Fruit fly (Drosophila melanogaster) whole organism, prepupa: ENCODE measurements around the gene Smr.

Experiments
- Blimp-1 ChIP-seq: fragments of 200-800 bp; sonication (Bioruptor generic); optimal IDR thresholded peaks from 3 replicates; lab custom pipeline; 2017; ENCODE audit warnings: missing biosample characterization, missing genetic modification characterization, mild to moderate bottlenecking, moderate library complexity, missing genetic modification reagents
- CG10669 ChIP-seq: fragments of 200-800 bp; sonication (Bioruptor generic); optimal IDR thresholded peaks from 3 replicates; lab custom pipeline; 2018; ENCODE audit warnings: missing biosample characterization, mild to moderate bottlenecking, missing genetic modification characterization, moderate library complexity
- CG11294 ChIP-seq: fragments of 200-800 bp; sonication (Bioruptor generic); IDR thresholded peaks from 2 replicates; pipeline ENCODE4 v1.3.6; 2022; ENCODE audit warnings: missing biosample characterization, missing genetic modification characterization
- CG11762 ChIP-seq: fragments of 200-800 bp; sonication (Bioruptor generic); optimal IDR thresholded peaks from 3 replicates; lab custom pipeline; 2016; ENCODE audit warnings: missing biosample characterization, missing genetic modification characterization; ENCODE audit not compliant: insufficient read depth
- CG11902 ChIP-seq: fragments of 200-800 bp; sonication (Bioruptor generic); optimal IDR thresholded peaks from 3 replicates; lab custom pipeline; 2016; ENCODE audit warnings: missing biosample characterization, missing genetic modification characterization
- CG15336 ChIP-seq: fragments of 200-800 bp; sonication (Bioruptor generic); IDR thresholded peaks from 2 replicates; pipeline ENCODE4 v1.3.6; 2022; ENCODE audit warnings: missing biosample characterization, missing genetic modification characterization
- CG1621 ChIP-seq: fragments of 200-800 bp; sonication (Bioruptor generic); optimal IDR thresholded peaks from 3 replicates; lab custom pipeline; 2018; ENCODE audit warnings: missing biosample characterization, mild to moderate bottlenecking, missing genetic modification characterization
- CG3032 ChIP-seq: fragments of 200-800 bp; optimal IDR thresholded peaks from 2 replicates; lab custom pipeline; 2019; ENCODE audit warnings: missing biosample characterization, mild to moderate bottlenecking, missing genetic modification characterization, moderate library complexity
- CG31627 ChIP-seq: fragments of 200-800 bp; sonication (Bioruptor generic); optimal IDR thresholded peaks from 3 replicates; lab custom pipeline; 2016; ENCODE audit warnings: missing biosample characterization, missing genetic modification characterization
- CG32006 ChIP-seq: fragments of 200-800 bp; sonication (Bioruptor generic); optimal IDR thresholded peaks from 3 replicates; lab custom pipeline; 2017; ENCODE audit warnings: missing biosample characterization, mild to moderate bottlenecking, missing genetic modification characterization
- CG3919 ChIP-seq: fragments of 200-800 bp; sonication (Bioruptor generic); optimal IDR thresholded peaks from 3 replicates; lab custom pipeline; 2016; ENCODE audit warnings: missing biosample characterization, missing genetic modification characterization
- CG4318 ChIP-seq: fragments of 200-800 bp; sonication (Bioruptor generic); optimal IDR thresholded peaks from 3 replicates; lab custom pipeline; 2017; ENCODE audit warnings: missing biosample characterization, mild to moderate bottlenecking, missing genetic modification characterization
- CG6163 ChIP-seq: fragments of 200-800 bp; sonication (Bioruptor generic); IDR thresholded peaks from 3 replicates; pipeline ENCODE4 v1.3.6; 2022; ENCODE audit warnings: missing biosample characterization, missing genetic modification characterization
- CG6792 ChIP-seq: fragments of 200-800 bp; sonication (Bioruptor generic); optimal IDR thresholded peaks from 3 replicates; lab custom pipeline; 2016; ENCODE audit warnings: missing biosample characterization, missing genetic modification characterization
- CG6808 ChIP-seq: fragments of 200-800 bp; sonication (Bioruptor generic); optimal IDR thresholded peaks from 3 replicates; lab custom pipeline; 2017; ENCODE audit warnings: missing biosample characterization, missing genetic modification characterization, mild to moderate bottlenecking, moderate library complexity, missing genetic modification reagents
- CG7368 ChIP-seq: fragments of 200-800 bp; sonication (Bioruptor generic); optimal IDR thresholded peaks from 3 replicates; lab custom pipeline; 2016; ENCODE audit warnings: missing biosample characterization, missing genetic modification characterization
- CG8119 ChIP-seq: fragments of 200-800 bp; sonication (Bioruptor generic); IDR thresholded peaks from 3 replicates; pipeline ENCODE4 v1.3.6; 2022; ENCODE audit warnings: missing biosample characterization, missing genetic modification characterization
- CG8319 ChIP-seq: fragments of 200-800 bp; sonication (Bioruptor generic); optimal IDR thresholded peaks from 3 replicates; lab custom pipeline; 2016; ENCODE audit warnings: missing biosample characterization, missing genetic modification characterization
- CG9139 ChIP-seq: fragments of 200-800 bp; sonication (Bioruptor generic); optimal IDR thresholded peaks from 3 replicates; lab custom pipeline; 2017; ENCODE audit warnings: missing biosample characterization, mild to moderate bottlenecking, missing genetic modification characterization
- Eip75B ChIP-seq: fragments of 200-800 bp; sonication (Bioruptor generic); optimal IDR thresholded peaks from 3 replicates; lab custom pipeline; 2016; ENCODE audit warnings: missing biosample characterization, missing genetic modification characterization
- Eip78C ChIP-seq: fragments of 200-800 bp; sonication (Bioruptor generic); peaks from one replicate; lab custom pipeline; 2016; ENCODE audit warnings: missing biosample characterization, missing genetic modification characterization
- Eip93F ChIP-seq: fragments of 200-800 bp; sonication (Bioruptor generic); optimal IDR thresholded peaks from 2 replicates; lab custom pipeline; 2016; ENCODE audit warnings: missing biosample characterization, mild to moderate bottlenecking, missing genetic modification characterization
- Ets21C ChIP-seq: fragments of 200-800 bp; sonication (Bioruptor generic); optimal IDR thresholded peaks from 3 replicates; lab custom pipeline; 2016; ENCODE audit warnings: missing biosample characterization, missing genetic modification characterization
- Ets96B ChIP-seq: fragments of 200-800 bp; optimal IDR thresholded peaks from 2 replicates; lab custom pipeline; 2019; ENCODE audit warnings: missing biosample characterization, mild to moderate bottlenecking, missing genetic modification characterization, moderate library complexity
- Gug ChIP-seq: fragments of 200-800 bp; sonication (Bioruptor generic); IDR thresholded peaks from 2 replicates; pipeline ENCODE4 v1.3.6; 2022; ENCODE audit warnings: missing biosample characterization, missing genetic modification characterization
- Hr38 ChIP-seq: sonication (Bioruptor generic); optimal IDR thresholded peaks from 2 replicates; lab custom pipeline; 2016; ENCODE audit warnings: missing biosample characterization, missing genetic modification characterization
- Hr4 ChIP-seq: fragments of 200-800 bp; sonication (Bioruptor generic); optimal IDR thresholded peaks from 3 replicates; lab custom pipeline; 2016; ENCODE audit warnings: missing biosample characterization, missing genetic modification characterization
- Met ChIP-seq: fragments of 200-800 bp; sonication (Bioruptor generic); optimal IDR thresholded peaks from 3 replicates; lab custom pipeline; 2016; ENCODE audit warnings: missing biosample characterization, missing genetic modification characterization
- Smox ChIP-seq: fragments of 200-800 bp; sonication (Bioruptor generic); optimal IDR thresholded peaks from 3 replicates; lab custom pipeline; 2016; ENCODE audit warnings: missing biosample characterization, missing genetic modification characterization
- Sox102F ChIP-seq: fragments of 200-800 bp; sonication (Bioruptor generic); optimal IDR thresholded peaks from 2 replicates; lab custom pipeline; 2016; ENCODE audit warnings: missing biosample characterization, mild to moderate bottlenecking, missing genetic modification characterization
- Sox14 ChIP-seq: fragments of 200-800 bp; sonication (Bioruptor generic); optimal IDR thresholded peaks from 3 replicates; lab custom pipeline; 2016; ENCODE audit warnings: missing biosample characterization, missing genetic modification characterization
- Sox15 ChIP-seq: fragments of 200-800 bp; sonication (Bioruptor generic); optimal IDR thresholded peaks from 3 replicates; lab custom pipeline; 2016; ENCODE audit warnings: missing biosample characterization, missing genetic modification characterization
- achi ChIP-seq: fragments of 200-800 bp; sonication (Bioruptor generic); optimal IDR thresholded peaks from 3 replicates; lab custom pipeline; 2016; ENCODE audit warnings: missing biosample characterization, missing genetic modification characterization
- cyc ChIP-seq: fragments of 200-800 bp; sonication (Bioruptor generic); optimal IDR thresholded peaks from 3 replicates; lab custom pipeline; 2016; ENCODE audit warnings: missing biosample characterization, missing genetic modification characterization
- dac ChIP-seq: fragments of 200-800 bp; sonication (Bioruptor generic); optimal IDR thresholded peaks from 2 replicates; lab custom pipeline; 2017; ENCODE audit warnings: missing biosample characterization, mild to moderate bottlenecking, missing genetic modification characterization
- eg ChIP-seq: fragments of 200-800 bp; sonication (Bioruptor generic); IDR thresholded peaks from 3 replicates; pipeline ENCODE4 v1.3.6; 2022; ENCODE audit warnings: missing biosample characterization, missing genetic modification characterization
- esn ChIP-seq: fragments of 200-800 bp; sonication (Bioruptor generic); optimal IDR thresholded peaks from 2 replicates; lab custom pipeline; 2016; ENCODE audit warnings: missing biosample characterization, mild to moderate bottlenecking, missing genetic modification characterization, moderate library complexity
- fd85E ChIP-seq: fragments of 200-800 bp; sonication (Bioruptor generic); optimal IDR thresholded peaks from 3 replicates; lab custom pipeline; 2016; ENCODE audit warnings: missing biosample characterization, missing genetic modification characterization
- fkh ChIP-seq: fragments of 200-800 bp; sonication (Bioruptor generic); optimal IDR thresholded peaks from 3 replicates; lab custom pipeline; 2017; ENCODE audit warnings: missing biosample characterization, mild to moderate bottlenecking, missing genetic modification characterization, moderate library complexity
- lz ChIP-seq: fragments of 200-800 bp; sonication (Bioruptor generic); optimal IDR thresholded peaks from 3 replicates; lab custom pipeline; 2016; ENCODE audit warnings: missing biosample characterization, missing genetic modification characterization
- net ChIP-seq: fragments of 200-800 bp; sonication (Bioruptor generic); optimal IDR thresholded peaks from 3 replicates; lab custom pipeline; 2016; ENCODE audit warnings: missing biosample characterization, missing genetic modification characterization
- pdm3 ChIP-seq: fragments of 200-800 bp; sonication (Bioruptor generic); optimal IDR thresholded peaks from 3 replicates; lab custom pipeline; 2016; ENCODE audit warnings: missing biosample characterization, missing genetic modification characterization
- spab ChIP-seq: fragments of 200-800 bp; sonication (Bioruptor generic); optimal IDR thresholded peaks from 2 replicates; lab custom pipeline; 2017; ENCODE audit warnings: missing biosample characterization, mild to moderate bottlenecking, missing genetic modification characterization, missing genetic modification reagents
- ss ChIP-seq, 2 experiments: fragments of 200-800 bp; sonication (Bioruptor generic); optimal IDR thresholded peaks; 2 replicates in 1 of 2; 3 replicates in 1 of 2; lab custom pipeline; 2017 to 2018; ENCODE audit warnings: mild to moderate bottlenecking in 2 of 2, missing biosample characterization in 2 of 2, missing genetic modification characterization in 2 of 2, moderate library complexity in 1 of 2
- svp ChIP-seq: fragments of 200-800 bp; sonication (Bioruptor generic); peaks from one replicate; lab custom pipeline; 2016; ENCODE audit warnings: missing biosample characterization, missing genetic modification characterization
- topi ChIP-seq: fragments of 200-800 bp; sonication (Bioruptor generic); optimal IDR thresholded peaks from 3 replicates; lab custom pipeline; 2016; ENCODE audit warnings: missing biosample characterization, missing genetic modification characterization
- vri ChIP-seq: fragments of 200-800 bp; sonication (Bioruptor generic); optimal IDR thresholded peaks from 3 replicates; lab custom pipeline; 2016; ENCODE audit warnings: missing biosample characterization, mild to moderate bottlenecking, missing genetic modification characterization

The Smr gene

DNA sequence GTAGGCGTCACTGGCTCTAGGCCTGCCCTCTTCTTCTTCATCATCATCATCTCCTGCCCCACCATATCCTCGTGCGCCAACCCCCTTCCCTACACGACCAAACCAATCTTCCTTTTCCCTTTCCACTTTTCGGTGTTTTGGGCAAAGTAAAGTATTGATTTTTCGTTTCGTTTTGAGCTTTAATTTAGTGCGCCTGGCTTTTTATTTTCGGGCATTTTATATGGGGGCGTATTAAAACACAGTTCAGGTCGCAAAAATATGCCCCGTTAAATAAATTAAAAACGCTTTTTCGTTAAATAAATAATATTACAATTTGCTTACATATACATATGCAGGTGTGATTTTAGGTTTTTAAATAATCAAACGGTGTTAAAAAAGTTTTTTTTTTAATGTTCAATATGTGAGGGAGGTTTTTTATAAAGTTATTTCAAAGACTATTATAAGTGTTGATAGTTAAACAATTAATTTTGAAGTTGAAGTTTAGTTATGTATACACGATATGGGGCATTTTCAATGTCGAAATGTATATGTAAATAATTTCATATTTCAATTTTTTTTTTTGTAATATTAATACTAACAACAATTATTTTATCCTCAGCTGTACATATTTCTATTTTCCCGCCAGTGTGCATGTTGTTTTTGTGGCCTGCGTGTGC lies 4.6 kb downstream of the Smr start (continued):
- TF ChIP-seq CG6163 (GFP tag; lab: Robert Waterston, UW): no peak
- no peak for TF ChIP-seq Eip93F
- TF ChIP-seq vri (GFP tag; lab: Kevin White, UChicago): no peak
- TF ChIP-seq CG3919 (GFP tag; lab: Kevin White, UChicago): peak; percentile 44
- peak; percentile 91 for TF ChIP-seq Eip78C (GFP tag; lab: Kevin White, UChicago)
- no peak for TF ChIP-seq CG10669 (GFP tag; lab: Kevin White, UChicago)
- peak; percentile 19 for TF ChIP-seq Sox15 (GFP tag; lab: Kevin White, UChicago)
- peak; percentile 54 for TF ChIP-seq svp
- peak; percentile 47 for TF ChIP-seq CG11902

DNA sequence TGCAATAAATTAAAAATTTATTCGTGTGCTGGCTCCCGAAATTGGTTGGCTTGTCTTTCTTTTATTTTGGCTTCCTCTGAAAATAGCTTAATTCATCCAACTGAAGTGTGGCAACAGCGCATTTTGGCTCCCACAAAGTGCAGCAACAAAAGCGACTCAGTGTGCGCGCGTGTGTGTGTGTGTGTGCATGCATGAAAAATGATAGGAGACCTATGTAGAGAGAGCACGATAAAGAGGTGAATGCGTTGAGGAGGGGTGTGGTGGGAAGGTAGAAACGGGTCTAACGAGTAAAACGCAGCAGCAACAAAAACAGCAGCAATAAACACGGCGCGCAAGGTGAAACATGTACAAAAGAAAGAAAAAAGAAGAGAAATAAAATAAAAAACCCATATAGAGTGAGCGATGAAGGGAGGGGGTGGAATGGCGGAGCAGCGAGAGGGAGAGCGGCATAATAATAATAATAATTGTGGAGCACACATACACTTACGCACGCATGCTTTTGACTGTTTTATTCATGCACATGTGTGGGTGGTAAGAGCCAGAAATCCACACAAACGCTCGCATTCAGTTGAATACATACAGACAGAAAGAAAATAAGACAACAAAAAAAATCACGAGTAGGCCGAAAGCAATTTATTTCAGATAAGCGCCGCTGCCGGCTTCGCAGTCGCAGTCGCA lies 5.2 kb downstream of the Smr start:
- TF ChIP-seq fkh (GFP tag; lab: Kevin White, UChicago) (peak; percentile 68), fd85E (no peak), Hr38 (GFP tag; lab: Kevin White, UChicago) (no peak), CG11762 (GFP tag; lab: Kevin White, UChicago) (peak; percentile 72), CG4318 (GFP tag; lab: Kevin White, UChicago) (no peak), CG8119 (GFP tag; lab: Robert Waterston, UW) (peak; percentile 94), spab (GFP tag; lab: Kevin White, UChicago) (peak; percentile 88), CG6792 (GFP tag; lab: Kevin White, UChicago) (peak; percentile 58), Hr4 (peak; percentile 58), net (GFP tag; lab: Kevin White, UChicago) (peak; percentile 90), Smox (peak; percentile 11), cyc (GFP tag; lab: Kevin White, UChicago) (peak; percentile 15), eg (peak; percentile 96), pdm3 (peak; percentile 72), Gug (GFP tag; lab: Robert Waterston, UW) (peak; percentile 76), Sox15 (GFP tag; lab: Kevin White, UChicago) (no peak), vri (GFP tag; lab: Kevin White, UChicago) (peak; percentile 89), Ets96B (tag; lab: Kevin White, UChicago) (peak; percentile 85), Blimp-1 (GFP tag; lab: Kevin White, UChicago) (peak; percentile 51), Eip93F (peak; percentile 67), Sox14 (GFP tag; lab: Kevin White, UChicago) (peak; percentile 75), Ets21C (GFP tag; lab: Kevin White, UChicago) (no peak), Eip78C (GFP tag; lab: Kevin White, UChicago) (peak; percentile 79), CG1621 (tag; lab: Kevin White, UChicago) (peak; percentile 76), Sox102F (GFP tag; lab: Kevin White, UChicago) (peak; percentile 58), CG8319 (GFP tag; lab: Kevin White, UChicago) (peak; percentile 49), CG3919 (GFP tag; lab: Kevin White, UChicago) (peak; percentile 62), lz (GFP tag; lab: Kevin White, UChicago) (no peak), CG9139 (GFP tag; lab: Kevin White, UChicago) (peak; percentile 96), achi (GFP tag; lab: Kevin White, UChicago) (peak; percentile 77), CG31627 (GFP tag; lab: Kevin White, UChicago) (no peak), ss (GFP tag; optimal IDR thresholded peaks at IDR 0.05; lab: Kevin White, UChicago) (peak; percentile 98), svp (peak; percentile 86), esn (GFP tag; lab: Kevin White, UChicago) (peak; percentile 12), dac (GFP tag; lab: Kevin White, UChicago) (peak; percentile 80), CG7368 (GFP tag; lab: Kevin White, UChicago) (peak; percentile 8), CG11294 (peak; percentile 39; the same call in 1 of the 2 replicates), CG15336 (GFP tag; lab: Robert Waterston, UW) (peak; percentile 89), CG11902 (no peak), CG3032 (tag; lab: Kevin White, UChicago) (peak; percentile 82), CG6808 (GFP tag; lab: Kevin White, UChicago) (peak; percentile 95), Met (peak; percentile 50), topi (GFP tag; lab: Kevin White, UChicago) (peak; percentile 43), CG32006 (GFP tag; lab: Kevin White, UChicago) (peak; percentile 81), Eip75B (GFP tag; lab: Kevin White, UChicago) (peak; percentile 78)
